Fruit fly (Drosophila melanogaster) whole organism, embryonic: ENCODE results near the gene Tsp74F.

Experiments used
- Blimp-1 ChIP-seq: fragments of 200-800 bp; sonication (Bioruptor generic); optimal IDR thresholded peaks from 3 replicates; lab custom pipeline; 2018; ENCODE audit warnings: missing biosample characterization, missing genetic modification characterization, mild to moderate bottlenecking, moderate library complexity, missing genetic modification reagents
- CG10274 ChIP-seq: fragments of 200-800 bp; sonication (Bioruptor generic); optimal IDR thresholded peaks from 3 replicates; lab custom pipeline; 2017; ENCODE audit warnings: missing biosample characterization, mild to moderate bottlenecking, missing genetic modification characterization
- CG12299 ChIP-seq: fragments of 200-800 bp; sonication (Bioruptor generic); optimal IDR thresholded peaks from 2 replicates; lab custom pipeline; 2018; ENCODE audit warnings: missing biosample characterization, mild to moderate bottlenecking, missing genetic modification characterization
- CG14441 ChIP-seq: fragments of 200-800 bp; sonication (Bioruptor generic); IDR thresholded peaks from 2 replicates; pipeline ENCODE4 v1.3.6; 2022; ENCODE audit warnings: missing biosample characterization, missing genetic modification characterization
- CG15269 ChIP-seq: fragments of 200-800 bp; sonication (Bioruptor generic); optimal IDR thresholded peaks from 2 replicates; lab custom pipeline; 2018; ENCODE audit warnings: missing biosample characterization, mild to moderate bottlenecking, missing genetic modification characterization, moderate library complexity
- CG17802 ChIP-seq: fragments of 200-800 bp; sonication (Bioruptor generic); optimal IDR thresholded peaks from 2 replicates; lab custom pipeline; 2018; ENCODE audit warnings: missing biosample characterization, mild to moderate bottlenecking, missing genetic modification characterization, moderate library complexity
- CG18262 ChIP-seq: fragments of 200-800 bp; optimal IDR thresholded peaks from 3 replicates; lab custom pipeline; 2019; ENCODE audit warnings: missing biosample characterization, mild to moderate bottlenecking, missing genetic modification characterization, moderate library complexity
- CG2678 ChIP-seq: fragments of 200-800 bp; sonication (Bioruptor generic); optimal IDR thresholded peaks from 3 replicates; lab custom pipeline; 2019; ENCODE audit warnings: missing biosample characterization, mild to moderate bottlenecking, missing genetic modification characterization, moderate library complexity
- CG32532 ChIP-seq: fragments of 200-800 bp; sonication (Bioruptor generic); IDR thresholded peaks from 2 replicates; pipeline ENCODE4 v1.3.6; 2022; ENCODE audit warnings: missing biosample characterization, missing genetic modification characterization
- CG32767 ChIP-seq: fragments of 200-800 bp; sonication (Bioruptor generic); IDR thresholded peaks from 2 replicates; pipeline ENCODE4 v1.3.6; 2022; ENCODE audit warnings: missing biosample characterization, missing genetic modification characterization
- CG4617 ChIP-seq: fragments of 200-800 bp; sonication (Bioruptor generic); optimal IDR thresholded peaks from 3 replicates; lab custom pipeline; 2016; ENCODE audit warnings: missing biosample characterization, missing genetic modification characterization, borderline replicate concordance
- CG5180 ChIP-seq: fragments of 200-800 bp; sonication (Bioruptor generic); optimal IDR thresholded peaks from 3 replicates; lab custom pipeline; 2017; ENCODE audit warnings: missing biosample characterization, missing genetic modification characterization, mild to moderate bottlenecking, moderate library complexity, missing genetic modification reagents
- CG6791 ChIP-seq: fragments of 200-800 bp; sonication (Bioruptor generic); IDR thresholded peaks from 3 replicates; pipeline ENCODE4 v1.3.6; 2022; ENCODE audit warnings: missing biosample characterization, missing genetic modification characterization; ENCODE audit not compliant: partially characterized antibody
- CG9817 ChIP-seq: fragments of 200-800 bp; sonication (Bioruptor generic); optimal IDR thresholded peaks from 2 replicates; lab custom pipeline; 2018; ENCODE audit warnings: missing biosample characterization, mild to moderate bottlenecking, missing genetic modification characterization, moderate library complexity
- Dad ChIP-seq: fragments of 200-800 bp; sonication (Bioruptor generic); optimal IDR thresholded peaks from 3 replicates; lab custom pipeline; 2016; ENCODE audit warnings: missing biosample characterization, missing genetic modification characterization
- Dp ChIP-seq: fragments of 200-800 bp; sonication (Bioruptor generic); optimal IDR thresholded peaks from 2 replicates; lab custom pipeline; 2018; ENCODE audit warnings: missing biosample characterization, mild to moderate bottlenecking, missing genetic modification characterization, moderate library complexity
- Eip74EF ChIP-seq, 2 experiments: fragments of 200-800 bp in 1 of 2; fragments of >200 bp in 1 of 2; sonication (Bioruptor generic) in 1 of 2; optimal IDR thresholded peaks; 2 replicates each; lab custom pipeline; 2017 to 2019; ENCODE audit warnings: missing biosample characterization in 2 of 2, missing genetic modification characterization in 2 of 2, mild to moderate bottlenecking in 1 of 2, moderate library complexity in 1 of 2
- Ets65A ChIP-seq: fragments of 200-800 bp; sonication (Bioruptor generic); peaks from one replicate; lab custom pipeline; 2016; ENCODE audit warnings: missing biosample characterization, missing genetic modification characterization
- HmgZ ChIP-seq: fragments of 200-800 bp; sonication (Bioruptor generic); optimal IDR thresholded peaks from 2 replicates; lab custom pipeline; 2018; ENCODE audit warnings: missing biosample characterization, mild to moderate bottlenecking, missing genetic modification characterization
- Med ChIP-seq: fragments of 200-800 bp; sonication (Bioruptor generic); peaks from one replicate; lab custom pipeline; 2016; ENCODE audit warnings: missing biosample characterization, missing genetic modification characterization, mild to moderate bottlenecking, inconsistent platforms, moderate library complexity
- Mrtf ChIP-seq: fragments of 200-800 bp; sonication (Bioruptor generic); IDR thresholded peaks from 3 replicates; pipeline ENCODE4 v1.3.6; 2022; ENCODE audit warnings: missing biosample characterization, missing genetic modification characterization
- NFAT ChIP-seq: fragments of 200-800 bp; sonication (Bioruptor generic); IDR thresholded peaks from 2 replicates; pipeline ENCODE4 v1.3.6; 2022; ENCODE audit warnings: missing biosample characterization, missing genetic modification characterization
- Pdp1 ChIP-seq, 2 experiments: fragments of 200-800 bp; sonication (Bioruptor generic); optimal IDR thresholded peaks; 3 replicates each; lab custom pipeline; 2016; ENCODE audit warnings: missing biosample characterization in 2 of 2, missing genetic modification characterization in 2 of 2, mild to moderate bottlenecking in 1 of 2, moderate library complexity in 1 of 2
- Sin3A ChIP-seq: fragments of >200 bp; optimal IDR thresholded peaks from 2 replicates; lab custom pipeline; 2018
- Stat92E ChIP-seq, 3 experiments: fragments of >200 bp in 2 of 3; fragments of 200-800 bp in 1 of 3; sonication (Bioruptor generic) in 1 of 3; optimal IDR thresholded peaks; 2 replicates each; lab custom pipeline; 2017 to 2019; ENCODE audit warnings: missing biosample characterization in 3 of 3, missing genetic modification characterization in 3 of 3, mild to moderate bottlenecking in 1 of 3, moderate library complexity in 1 of 3
- bigmax ChIP-seq: fragments of 200-800 bp; sonication (Bioruptor generic); optimal IDR thresholded peaks from 2 replicates; lab custom pipeline; 2018; ENCODE audit warnings: missing biosample characterization, mild to moderate bottlenecking, missing genetic modification characterization
- exex ChIP-seq: fragments of 200-800 bp; sonication (Bioruptor generic); optimal IDR thresholded peaks from 4 replicates; lab custom pipeline; 2018; ENCODE audit warnings: missing biosample characterization, mild to moderate bottlenecking, missing genetic modification characterization, moderate library complexity
- klu ChIP-seq: fragments of 200-800 bp; sonication (Bioruptor generic); IDR thresholded peaks from 2 replicates; pipeline ENCODE4 v1.3.6; 2022; ENCODE audit warnings: missing biosample characterization, missing genetic modification characterization
- kni ChIP-seq: fragments of 200-800 bp; sonication (Bioruptor generic); optimal IDR thresholded peaks from 3 replicates; lab custom pipeline; 2017; ENCODE audit warnings: mild to moderate bottlenecking, missing biosample characterization, missing genetic modification reagents, missing genetic modification characterization
- nom ChIP-seq: fragments of 200-800 bp; sonication (Bioruptor generic); optimal IDR thresholded peaks from 2 replicates; lab custom pipeline; 2017; ENCODE audit warnings: missing biosample characterization, missing genetic modification characterization, mild to moderate bottlenecking, moderate library complexity, missing genetic modification reagents
- oc ChIP-seq: fragments of 200-800 bp; sonication (Bioruptor generic); optimal IDR thresholded peaks from 2 replicates; lab custom pipeline; 2018; ENCODE audit warnings: missing biosample characterization, mild to moderate bottlenecking, missing genetic modification characterization, moderate library complexity
- p53 ChIP-seq: fragments of 200-800 bp; sonication (Bioruptor generic); optimal IDR thresholded peaks from 2 replicates; lab custom pipeline; 2016; ENCODE audit warnings: missing biosample characterization, missing genetic modification characterization
- sqz ChIP-seq: fragments of 200-800 bp; sonication (Bioruptor generic); optimal IDR thresholded peaks from 3 replicates; lab custom pipeline; 2018; ENCODE audit warnings: missing biosample characterization, mild to moderate bottlenecking, missing genetic modification characterization
- tio ChIP-seq: fragments of 200-800 bp; sonication (Bioruptor generic); optimal IDR thresholded peaks from 2 replicates; lab custom pipeline; 2017; ENCODE audit warnings: missing biosample characterization, missing genetic modification characterization, inconsistent platforms
- tna ChIP-seq: fragments of 200-800 bp; sonication (Bioruptor generic); IDR thresholded peaks from 2 replicates; pipeline ENCODE4 v1.3.6; 2022; ENCODE audit warnings: missing biosample characterization, missing genetic modification characterization; ENCODE audit not compliant: partially characterized antibody
- vnd ChIP-seq: fragments of 200-800 bp; sonication (Bioruptor generic); IDR thresholded peaks from 3 replicates; pipeline ENCODE4 v1.3.6; 2022; ENCODE audit warnings: missing biosample characterization, missing genetic modification characterization; ENCODE audit not compliant: partially characterized antibody
- vvl ChIP-seq: fragments of 200-800 bp; sonication (Bioruptor generic); IDR thresholded peaks from 2 replicates; pipeline ENCODE4 v1.3.6; 2022; ENCODE audit warnings: missing biosample characterization, missing genetic modification characterization

Gene Tsp74F

dm6 chr3L:17937315-17937714 is 41.7 kb upstream of the Tsp74F start (continued):
- no peak for TF ChIP-seq CG12299 (tag; lab: Kevin White, UChicago)
- TF ChIP-seq CG17802 (tag; lab: Kevin White, UChicago): peak; percentile 16
- no peak for TF ChIP-seq NFAT (GFP tag; lab: Robert Waterston, UW)
- no peak for TF ChIP-seq nom (GFP tag; lab: Kevin White, UChicago)
- peak in 1 of 2 experiments; percentile 8 for TF ChIP-seq Eip74EF (GFP tag; optimal IDR thresholded peaks at IDR 0.05; lab: Kevin White, UChicago)
- TF ChIP-seq sqz (GFP tag; lab: Kevin White, UChicago): peak; percentile 36
- TF ChIP-seq Blimp-1 (GFP tag; lab: Kevin White, UChicago): peak; percentile 100
- no peak for TF ChIP-seq CG2678 (tag; lab: Kevin White, UChicago)
- no peak for TF ChIP-seq CG32767 (GFP tag; lab: Robert Waterston, UW)
- TF ChIP-seq CG10274 (GFP tag; lab: Kevin White, UChicago): no peak
- no peak for TF ChIP-seq bigmax (GFP tag; lab: Kevin White, UChicago)
- TF ChIP-seq tna: no peak
- no peak for TF ChIP-seq CG14441 (GFP tag; lab: Robert Waterston, UW)
- TF ChIP-seq HmgZ: no peak
- TF ChIP-seq CG4617 (GFP tag; lab: Kevin White, UChicago): no peak
- no peak for TF ChIP-seq Dp (GFP tag; lab: Kevin White, UChicago)

- TF ChIP-seq Dad (GFP tag; lab: Kevin White, UChicago) (no peak), oc (tag; lab: Kevin White, UChicago) (peak; percentile 75), Mrtf (0 out of 3 replicates have a peak, but pooled peaks have one; percentile 17), kni (GFP tag; lab: Kevin White, UChicago) (peak; percentile 57), exex (no peak), vvl (GFP tag; lab: Robert Waterston, UW) (peak; percentile 20; the same call in 1 of the 2 replicates), Ets65A (GFP tag; lab: Kevin White, UChicago) (peak; percentile 62), Sin3A (lab: Kevin White, UChicago) (no peak), Blimp-1 (GFP tag; lab: Kevin White, UChicago) (peak; percentile 96), vnd (0 out of 3 replicates have a peak, but pooled peaks have one; percentile 36)
- TF ChIP-seq, all 482 proteins: peak for 7
Measured at dm6 chr3L:17935032-17935431, 39.4 kb upstream of the Tsp74F start.

dm6 chr3L:17933788-17934318 is 38.2 kb upstream of the Tsp74F start:
- TF ChIP-seq CG9817 (tag; lab: Kevin White, UChicago) (no peak), Pdp1 (GFP tag; optimal IDR thresholded peaks at IDR 0.05; lab: Kevin White, UChicago) (peak in 1 of 2 experiments; percentile 10), klu (no peak), CG6791 (GFP tag; lab: Robert Waterston, UW) (0 out of 3 replicates have a peak, but pooled peaks have one; percentile 32), CG15269 (tag; lab: Kevin White, UChicago) (peak; percentile 22), p53 (GFP tag; lab: Kevin White, UChicago) (no peak), CG32532 (GFP tag; lab: Robert Waterston, UW) (no peak), Stat92E (GFP tag; optimal IDR thresholded peaks at IDR 0.05; lab: Kevin White, UChicago) (peak in 1 of 3 experiments; percentile 52), CG5180 (GFP tag; lab: Kevin White, UChicago) (no peak), tio (no peak), CG18262 (tag; lab: Kevin White, UChicago) (no peak), Med (GFP tag; lab: Kevin White, UChicago) (peak; percentile 30), Blimp-1 (GFP tag; lab: Kevin White, UChicago) (peak; percentile 49)
